Worm (Caenorhabditis elegans) whole organism, L4 larva: ENCODE measurements around the gene F13H8.3.

Source experiments
- F37D6.2 ChIP-seq: sonication (generic microtip); optimal IDR thresholded peaks from 2 replicates; lab custom pipeline; 2016; ENCODE audit warnings: mild to moderate bottlenecking, missing genetic modification characterization, missing compliant biosample characterization
- F44E2.7 ChIP-seq: fragments of 200-800 bp; sonication (Bioruptor generic); IDR thresholded peaks from 2 replicates; pipeline ENCODE4 v2.1.2; 2022; ENCODE audit warnings: missing genetic modification characterization, missing compliant biosample characterization
- T20F7.1 ChIP-seq: fragments of 200-800 bp; sonication (Bioruptor generic); optimal IDR thresholded peaks from 2 replicates; lab custom pipeline; 2018; ENCODE audit warnings: mild to moderate bottlenecking, missing genetic modification characterization, missing compliant biosample characterization
- T26A8.4 ChIP-seq: fragments of 200-800 bp; sonication (Bioruptor generic); IDR thresholded peaks from 2 replicates; pipeline ENCODE4 v1.3.6; 2022; ENCODE audit warnings: missing genetic modification characterization, missing compliant biosample characterization
- ZK546.5 ChIP-seq, 2 experiments: sonication (generic microtip); optimal IDR thresholded peaks; 2 replicates each; lab custom pipeline; 2017; ENCODE audit warnings: missing biosample characterization in 2 of 2, missing genetic modification characterization in 2 of 2
- aha-1 ChIP-seq: fragments of 150-350 bp; peaks from one replicate; lab custom pipeline; 2014; ENCODE audit warnings: missing biosample characterization, missing genetic modification characterization
- ama-1 ChIP-seq: fragments of 150-350 bp; optimal IDR thresholded peaks from 2 replicates; lab custom pipeline; 2014; ENCODE audit warnings: inconsistent platforms, mixed read lengths
- attf-4 ChIP-seq: sonication (generic microtip); optimal IDR thresholded peaks from 3 replicates; lab custom pipeline; 2017; ENCODE audit warnings: missing biosample characterization, missing genetic modification characterization
- ceh-32 ChIP-seq: sonication (generic microtip); optimal IDR thresholded peaks from 2 replicates; lab custom pipeline; 2016; ENCODE audit warnings: mild to moderate bottlenecking, missing genetic modification characterization, missing compliant biosample characterization; ENCODE audit not compliant: poor library complexity
- ceh-62 ChIP-seq: sonication (generic microtip); optimal IDR thresholded peaks from 2 replicates; lab custom pipeline; 2017; ENCODE audit warnings: missing biosample characterization, missing genetic modification characterization
- ceh-82 ChIP-seq: sonication (generic microtip); optimal IDR thresholded peaks from 2 replicates; lab custom pipeline; 2017; ENCODE audit warnings: missing biosample characterization, missing genetic modification characterization
- daf-16 ChIP-seq, 3 experiments: sonication (generic microtip); optimal IDR thresholded peaks; 2 replicates each; lab custom pipeline; 2016 to 2017; ENCODE audit warnings: missing genetic modification characterization in 3 of 3, missing genetic modification reagents in 3 of 3, mild to moderate bottlenecking in 2 of 3, missing compliant biosample characterization in 2 of 3, missing biosample characterization in 1 of 3, moderate library complexity in 1 of 3
- dmd-6 ChIP-seq: fragments of 200-800 bp; sonication (Bioruptor generic); IDR thresholded peaks from 2 replicates; pipeline ENCODE4 v1.3.6; 2022; ENCODE audit warnings: missing genetic modification reagents, missing genetic modification characterization, missing compliant biosample characterization
- dmd-8 ChIP-seq: fragments of 200-800 bp; sonication (Bioruptor generic); IDR thresholded peaks from 2 replicates; pipeline ENCODE4 v1.3.6; 2022; ENCODE audit warnings: missing genetic modification characterization, missing compliant biosample characterization
- dmd-9 ChIP-seq: fragments of 200-800 bp; sonication (Bioruptor generic); IDR thresholded peaks from 2 replicates; pipeline ENCODE4 v1.3.6; 2022; ENCODE audit warnings: missing genetic modification reagents, missing genetic modification characterization, missing compliant biosample characterization
- egl-27 ChIP-seq: sonication (generic microtip); optimal IDR thresholded peaks from 3 replicates; lab custom pipeline; 2017; ENCODE audit warnings: missing biosample characterization, missing genetic modification reagents, missing genetic modification characterization
- egl-43 ChIP-seq: fragments of 200-800 bp; sonication (Bioruptor generic); IDR thresholded peaks from 2 replicates; pipeline ENCODE4 v1.3.6; 2022; ENCODE audit warnings: missing genetic modification reagents, missing genetic modification characterization, missing compliant biosample characterization
- gei-8 ChIP-seq: fragments of 200-800 bp; sonication (Bioruptor generic); optimal IDR thresholded peaks from 2 replicates; lab custom pipeline; 2018; ENCODE audit warnings: mild to moderate bottlenecking, missing genetic modification characterization, missing compliant biosample characterization
- hlh-11 ChIP-seq: fragments of 200-800 bp; sonication (Bioruptor generic); optimal IDR thresholded peaks from 2 replicates; lab custom pipeline; 2018; ENCODE audit warnings: mild to moderate bottlenecking, missing genetic modification characterization, missing compliant biosample characterization
- hlh-30 ChIP-seq: sonication (generic microtip); optimal IDR thresholded peaks from 2 replicates; lab custom pipeline; 2017; ENCODE audit warnings: antibody characterized with exemption, mild to moderate bottlenecking, missing genetic modification characterization, missing compliant biosample characterization; ENCODE audit not compliant: insufficient read depth
- hmg-1.1 ChIP-seq: fragments of 200-800 bp; sonication (Bioruptor generic); IDR thresholded peaks from 2 replicates; pipeline ENCODE4 v1.3.6; 2022; ENCODE audit warnings: missing genetic modification reagents, missing genetic modification characterization, missing compliant biosample characterization
- jun-1 ChIP-seq: fragments of 150-350 bp; optimal IDR thresholded peaks from 2 replicates; lab custom pipeline; 2014; ENCODE audit warnings: missing biosample characterization, missing genetic modification reagents, missing genetic modification characterization
- lin-13 ChIP-seq: fragments of 150-350 bp; optimal IDR thresholded peaks from 2 replicates; lab custom pipeline; 2014; ENCODE audit warnings: missing biosample characterization, missing genetic modification reagents, missing genetic modification characterization
- lin-38 ChIP-seq: fragments of 200-800 bp; sonication (Bioruptor generic); IDR thresholded peaks from 2 replicates; pipeline ENCODE4 v1.3.6; 2022; ENCODE audit warnings: missing genetic modification reagents, missing genetic modification characterization, missing compliant biosample characterization
- lin-39 ChIP-seq: fragments of 150-350 bp; optimal IDR thresholded peaks from 2 replicates; lab custom pipeline; 2014; ENCODE audit warnings: missing biosample characterization, missing genetic modification reagents, missing genetic modification characterization
- lsy-2 ChIP-seq, 2 experiments: fragments of 150-350 bp in 1 of 2; sonication (generic microtip) in 1 of 2; optimal IDR thresholded peaks; 2 replicates each; lab custom pipeline; 2014 to 2017; ENCODE audit warnings: missing biosample characterization in 2 of 2, missing genetic modification characterization in 2 of 2
- madf-9 ChIP-seq: fragments of 200-800 bp; sonication (Bioruptor generic); conservative IDR thresholded peaks from 2 replicates; pipeline ENCODE4 v1.3.6; 2022; ENCODE audit warnings: missing genetic modification reagents, missing genetic modification characterization, missing compliant biosample characterization
- mdl-1 ChIP-seq, 2 experiments: fragments of 150-350 bp in 1 of 2; sonication (generic microtip) in 1 of 2; optimal IDR thresholded peaks; 2 replicates each; lab custom pipeline; 2014 to 2017; ENCODE audit warnings: missing biosample characterization in 2 of 2, missing genetic modification characterization in 2 of 2
- mxl-2 ChIP-seq: fragments of 200-800 bp; sonication (Bioruptor generic); conservative IDR thresholded peaks from 2 replicates; pipeline ENCODE4 v1.3.6; 2022; ENCODE audit warnings: missing genetic modification reagents, missing genetic modification characterization, missing compliant biosample characterization
- mxl-3 ChIP-seq: fragments of 200-800 bp; sonication (Bioruptor generic); optimal IDR thresholded peaks from 2 replicates; lab custom pipeline; 2018; ENCODE audit warnings: mild to moderate bottlenecking, missing genetic modification characterization, missing compliant biosample characterization
- nhr-102 ChIP-seq: sonication (generic microtip); optimal IDR thresholded peaks from 2 replicates; lab custom pipeline; 2016; ENCODE audit warnings: mild to moderate bottlenecking, missing genetic modification characterization, moderate library complexity, missing compliant biosample characterization
- nhr-11 ChIP-seq: fragments of 150-350 bp; optimal IDR thresholded peaks from 2 replicates; lab custom pipeline; 2014; ENCODE audit warnings: missing biosample characterization, missing genetic modification characterization
- nhr-42 ChIP-seq: fragments of 200-800 bp; sonication (Bioruptor generic); IDR thresholded peaks from 2 replicates; pipeline ENCODE4 v1.3.6; 2022; ENCODE audit warnings: missing genetic modification characterization, missing compliant biosample characterization
- nhr-6 ChIP-seq: fragments of 150-350 bp; optimal IDR thresholded peaks from 2 replicates; lab custom pipeline; 2014; ENCODE audit warnings: missing biosample characterization, missing genetic modification characterization
- nhr-77 ChIP-seq: fragments of 150-350 bp; optimal IDR thresholded peaks from 2 replicates; lab custom pipeline; 2014; ENCODE audit warnings: missing biosample characterization, missing genetic modification characterization
- pha-4 ChIP-seq, 2 experiments: fragments of 150-350 bp in 1 of 2; fragments of 200-800 bp in 1 of 2; sonication (Bioruptor generic) in 1 of 2; IDR thresholded peaks in 1 of 2; optimal IDR thresholded peaks in 1 of 2; 2 replicates each; pipeline versions ENCODE4 v1.3.6 to Lab custom; 2014 to 2022; ENCODE audit warnings: missing genetic modification characterization in 2 of 2, missing genetic modification reagents in 2 of 2, missing biosample characterization in 1 of 2, missing compliant biosample characterization in 1 of 2
- pqm-1 ChIP-seq: sonication (generic microtip); optimal IDR thresholded peaks from 2 replicates; lab custom pipeline; 2017; ENCODE audit warnings: missing biosample characterization, missing genetic modification characterization
- spr-3 ChIP-seq: fragments of 200-800 bp; sonication (Bioruptor generic); optimal IDR thresholded peaks from 2 replicates; lab custom pipeline; 2018; ENCODE audit warnings: mild to moderate bottlenecking, missing genetic modification characterization, missing compliant biosample characterization
- unc-130 ChIP-seq: sonication (generic microtip); optimal IDR thresholded peaks from 2 replicates; lab custom pipeline; 2016; ENCODE audit warnings: missing genetic modification reagents, missing genetic modification characterization, missing compliant biosample characterization
- unc-62 ChIP-seq, 3 experiments: fragments of 150-350 bp in 1 of 3; sonication (generic microtip); optimal IDR thresholded peaks in 2 of 3; peaks in 1 of 3; 1 replicate in 1 of 3; 2 replicates in 2 of 3; lab custom pipeline; 2014 to 2017; ENCODE audit warnings: missing biosample characterization in 3 of 3, missing genetic modification characterization in 3 of 3, missing genetic modification reagents in 3 of 3, missing genotype in 1 of 3
- ztf-11 ChIP-seq: fragments of 150-350 bp; optimal IDR thresholded peaks from 2 replicates; lab custom pipeline; 2014; ENCODE audit warnings: missing biosample characterization, missing genetic modification characterization

Gene F13H8.3

ce11 chrII:6286865-6287264 lies 23.1 kb downstream of the F13H8.3 start, which contains the start of gene F13H8.6:
F13H8.6 (minus strand) TSS chrII:6286965.
- TF ChIP-seq gei-8 (GFP tag; lab: Kevin White, UChicago) (no peak), F37D6.2 (tag; lab: Kevin White, UChicago) (no peak), lin-13 (GFP tag; lab: Kevin White, UChicago) (no peak), dmd-9 (GFP tag; lab: Robert Waterston, UW) (no peak), unc-62 (GFP tag; optimal IDR thresholded peaks at IDR 0.05 in 1 of 2; lab: Kevin White, UChicago) (peak in 1 of 2 experiments; percentile 69), unc-62 (tag; optimal IDR thresholded peaks at IDR 0.05; lab: Kevin White, UChicago) (no peak), jun-1 (tag; lab: Kevin White, UChicago) (no peak), ztf-11 (no peak)

- TF ChIP-seq egl-27 (no peak), aha-1 (tag; lab: Kevin White, UChicago) (peak; percentile 64), ceh-62 (no peak), lin-38 (GFP tag; lab: Robert Waterston, UW) (no peak), madf-9 (GFP tag; lab: Robert Waterston, UW) (no peak), ztf-11 (no peak), ceh-32 (no peak), T20F7.1 (GFP tag; lab: Kevin White, UChicago) (peak; percentile 32), F44E2.7 (GFP tag; lab: Robert Waterston, UW) (no peak), nhr-42 (no peak), mxl-2 (no peak), hlh-11 (tag; lab: Kevin White, UChicago) (no peak), ama-1 (lab: Kevin White, UChicago) (no peak)
These were observed 24.3 kb downstream of the F13H8.3 start for ce11 chrII:6288104-6288503.

- TF ChIP-seq mdl-1 (tag; optimal IDR thresholded peaks at IDR 0.05; lab: Kevin White, UChicago) (peak in 1 of 2 experiments; percentile 26), ceh-82 (no peak), attf-4 (tag; lab: Kevin White, UChicago) (no peak), nhr-102 (tag; lab: Kevin White, UChicago) (no peak), nhr-11 (tag; lab: Kevin White, UChicago) (peak; percentile 31), ZK546.5 (tag; optimal IDR thresholded peaks at IDR 0.05; lab: Kevin White, UChicago) (no peak), mxl-3 (GFP tag; lab: Kevin White, UChicago) (peak; percentile 36), dmd-8 (GFP tag; lab: Robert Waterston, UW) (no peak), hlh-11 (tag; lab: Kevin White, UChicago) (peak; percentile 59), nhr-42 (no peak), T26A8.4 (GFP tag; lab: Robert Waterston, UW) (no peak), daf-16 (GFP tag; optimal IDR thresholded peaks at IDR 0.05; lab: Kevin White, UChicago) (peak in 1 of 2 experiments; percentile 88), daf-16 (tag; optimal IDR thresholded peaks at IDR 0.05; lab: Kevin White, UChicago) (no peak), aha-1 (tag; lab: Kevin White, UChicago) (peak; percentile 62), spr-3 (no peak), unc-130 (GFP tag; lab: Kevin White, UChicago) (no peak), egl-43 (GFP tag; lab: Robert Waterston, UW) (no peak), lsy-2 (tag; optimal IDR thresholded peaks at IDR 0.05; lab: Kevin White, UChicago) (no peak), pha-4 (GFP tag; IDR thresholded peaks at IDR 0.05; lab: Robert Waterston, UW) (no peak), pha-4 (tag; optimal IDR thresholded peaks at IDR 0.05; lab: Kevin White, UChicago) (no peak), hlh-30 (tag; lab: Kevin White, UChicago) (peak; percentile 41), hmg-1.1 (GFP tag; lab: Robert Waterston, UW) (no peak), lin-39 (no peak), dmd-9 (GFP tag; lab: Robert Waterston, UW) (no peak), gei-8 (GFP tag; lab: Kevin White, UChicago) (no peak), dmd-6 (peak; percentile 56; the same call in 1 of the 2 replicates), nhr-77 (tag; lab: Kevin White, UChicago) (no peak), nhr-6 (no peak), pqm-1 (peak; percentile 16), unc-62 (GFP tag; optimal IDR thresholded peaks at IDR 0.05 in 1 of 2; lab: Kevin White, UChicago) (no peak), unc-62 (tag; optimal IDR thresholded peaks at IDR 0.05; lab: Kevin White, UChicago) (no peak)
These were observed 26.3 kb downstream of the F13H8.3 start, which contains the start of gene upb-1 for ce11 chrII:6290047-6290582. upb-1 (minus strand) TSS chrII:6290097.
